Worm (Caenorhabditis elegans) whole organism, late embryonic: ENCODE results near the gene Y68A4A.13.

ENCODE experiments used
- ama-1 ChIP-seq: fragments of 150-350 bp; optimal IDR thresholded peaks from 2 replicates; lab custom pipeline; 2014
- sox-4 ChIP-seq: sonication (generic microtip); optimal IDR thresholded peaks from 2 replicates; lab custom pipeline; 2017; ENCODE audit warnings: mild to moderate bottlenecking, missing genetic modification characterization, inconsistent platforms, missing compliant biosample characterization

DNA sequence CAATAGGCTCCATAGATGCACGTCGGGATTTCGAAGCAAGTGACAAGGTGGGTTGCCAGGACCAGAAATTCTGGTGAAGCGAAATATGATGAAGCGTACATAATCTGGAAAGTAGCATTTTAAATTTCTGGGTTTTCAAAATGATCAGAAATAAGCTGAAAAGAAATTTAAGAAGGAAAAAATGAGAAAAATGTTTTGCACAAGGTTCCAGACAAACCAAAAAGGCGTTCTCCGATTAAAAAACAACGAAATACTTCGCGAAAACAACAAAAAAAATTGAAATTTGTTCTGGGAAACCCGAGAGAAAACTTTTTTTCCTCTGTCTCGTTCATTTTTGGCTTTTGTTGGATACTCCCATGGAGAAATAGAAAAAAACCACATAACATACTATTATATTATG is 15.4 kb upstream of the Y68A4A.13 start, which contains the start of gene srh-252:
- TF ChIP-seq sox-4 (no peak), ama-1 (lab: Kevin White, UChicago) (no peak)
